Fruit fly (Drosophila melanogaster) whole organism, prepupa: ENCODE results near the gene CG31793.

Experiments
- CG15336 ChIP-seq: fragments of 200-800 bp; sonication (Bioruptor generic); IDR thresholded peaks from 2 replicates; pipeline ENCODE4 v1.3.6; 2022; ENCODE audit warnings: missing biosample characterization, missing genetic modification characterization
- CG6163 ChIP-seq: fragments of 200-800 bp; sonication (Bioruptor generic); IDR thresholded peaks from 3 replicates; pipeline ENCODE4 v1.3.6; 2022; ENCODE audit warnings: missing biosample characterization, missing genetic modification characterization
- Met ChIP-seq: fragments of 200-800 bp; sonication (Bioruptor generic); optimal IDR thresholded peaks from 3 replicates; lab custom pipeline; 2016; ENCODE audit warnings: missing biosample characterization, missing genetic modification characterization

- TF ChIP-seq CG15336 = peak; percentile 61
- TF ChIP-seq Met (GFP tag; lab: Kevin White, UChicago) = peak; percentile 27
- TF ChIP-seq CG6163 = no peak
These were observed 36.3 kb upstream of the CG31793 start for dm6 chr2L:18966844-18967243.
